In genomic region chr3R:10537108-10537814, dm6 we compare ENCODE assay signal across 1 fruit fly cellular context.
TF ChIP-seq lines count a peak whose summit lies in the region.

No protein-coding gene starts in this region.

TF ChIP-seq in whole organism, embryonic, 481 proteins besides CTCF, POLR2A, EP300 and RAD21 (continued from another document and continues in another):
- TF ChIP-seq Ravus (GFP tag; IDR thresholded peaks at IDR 0.05; lab: Robert Waterston, UW), result no peak
- TF ChIP-seq CG6813 (GFP tag; optimal IDR thresholded peaks at IDR 0.05; lab: Kevin White, UChicago), result peak; percentile 62
- TF ChIP-seq lab (GFP tag; optimal IDR thresholded peaks at IDR 0.05; lab: Kevin White, UChicago), result peak; percentile 74
- peak; percentile 59 for TF ChIP-seq CG1603 (tag; optimal IDR thresholded peaks at IDR 0.05; lab: Kevin White, UChicago)
- no peak; the same call in 2 of the 3 replicates for TF ChIP-seq CG6791 (GFP tag; IDR thresholded peaks at IDR 0.05; lab: Robert Waterston, UW; ENCODE audit: partially characterized antibody)
- TF ChIP-seq exex (tag; optimal IDR thresholded peaks at IDR 0.05; lab: Kevin White, UChicago), result no peak
- TF ChIP-seq Asciz (GFP tag; optimal IDR thresholded peaks at IDR 0.05; lab: Kevin White, UChicago), result peak; percentile 83
- peak; percentile 87 for TF ChIP-seq Oli (tag; optimal IDR thresholded peaks at IDR 0.05; lab: Kevin White, UChicago)
- peak; percentile 88 for TF ChIP-seq CoRest (tag; optimal IDR thresholded peaks at IDR 0.05; lab: Kevin White, UChicago)
- no peak for TF ChIP-seq CG7745 (tag; optimal IDR thresholded peaks at IDR 0.05; lab: Kevin White, UChicago)
- TF ChIP-seq CG4617 (GFP tag; optimal IDR thresholded peaks at IDR 0.05; lab: Kevin White, UChicago; ENCODE audit: borderline replicate concordance), result no peak
- peak; percentile 39 for TF ChIP-seq CG2116 (GFP tag; optimal IDR thresholded peaks at IDR 0.05; lab: Kevin White, UChicago)
- no peak for TF ChIP-seq HLH4C (GFP tag; IDR thresholded peaks at IDR 0.05; lab: Robert Waterston, UW; ENCODE audit: partially characterized antibody)
- TF ChIP-seq shn (GFP tag; optimal IDR thresholded peaks at IDR 0.05; lab: Kevin White, UChicago), result no peak
- peak; percentile 4 for TF ChIP-seq CG10543 (GFP tag; optimal IDR thresholded peaks at IDR 0.05; lab: Kevin White, UChicago)
- TF ChIP-seq chm (GFP tag; IDR thresholded peaks at IDR 0.05; lab: Robert Waterston, UW), result peak; percentile 49; the same call in 1 of the 2 replicates
- no peak for TF ChIP-seq rib (GFP tag; IDR thresholded peaks at IDR 0.05; lab: Robert Waterston, UW)
- peak; percentile 13 for TF ChIP-seq HHEX (GFP tag; optimal IDR thresholded peaks at IDR 0.05; lab: Kevin White, UChicago)
- TF ChIP-seq Nf-YA (GFP tag; IDR thresholded peaks at IDR 0.05; lab: Robert Waterston, UW), result no peak
- TF ChIP-seq D (optimal IDR thresholded peaks at IDR 0.05; lab: Kevin White, UChicago), result no peak
- peak; percentile 87 for TF ChIP-seq D (GFP tag; optimal IDR thresholded peaks at IDR 0.05; lab: Kevin White, UChicago)
- peak in 1 of 3 experiments; percentile 91 for TF ChIP-seq lola (GFP tag; optimal IDR thresholded peaks at IDR 0.05; lab: Kevin White, UChicago)
- TF ChIP-seq CG10431 (GFP tag; optimal IDR thresholded peaks at IDR 0.05; lab: Kevin White, UChicago), result peak; percentile 21
- no peak for TF ChIP-seq CG14860 (GFP tag; IDR thresholded peaks at IDR 0.05; lab: Robert Waterston, UW; ENCODE audit: partially characterized antibody)
- TF ChIP-seq NC2β (GFP tag; optimal IDR thresholded peaks at IDR 0.05; lab: Kevin White, UChicago), result peak; percentile 31
- TF ChIP-seq ash1 (GFP tag; optimal IDR thresholded peaks at IDR 0.05; lab: Kevin White, UChicago), result no peak
- no peak for TF ChIP-seq CG8765 (GFP tag; IDR thresholded peaks at IDR 0.05; lab: Robert Waterston, UW)
- peak; percentile 26; the same call in 1 of the 2 replicates for TF ChIP-seq gt (GFP tag; IDR thresholded peaks at IDR 0.05; lab: Robert Waterston, UW)
- TF ChIP-seq amos (GFP tag; IDR thresholded peaks at IDR 0.05; lab: Robert Waterston, UW; ENCODE audit: partially characterized antibody), result no peak
- TF ChIP-seq CG15269 (tag; optimal IDR thresholded peaks at IDR 0.05; lab: Kevin White, UChicago), result peak; percentile 71
- TF ChIP-seq wdn (GFP tag; IDR thresholded peaks at IDR 0.05; lab: Robert Waterston, UW), result no peak
- peak; percentile 87 for TF ChIP-seq Sox100B (GFP tag; optimal IDR thresholded peaks at IDR 0.05; lab: Kevin White, UChicago)
- peak; percentile 22 for TF ChIP-seq Usf (GFP tag; optimal IDR thresholded peaks at IDR 0.05; lab: Kevin White, UChicago)
- TF ChIP-seq CG30020 (tag; optimal IDR thresholded peaks at IDR 0.05; lab: Kevin White, UChicago), result peak; percentile 42
- peak; percentile 40 for TF ChIP-seq scrt (GFP tag; optimal IDR thresholded peaks at IDR 0.05; lab: Kevin White, UChicago)
- TF ChIP-seq gfzf (GFP tag; optimal IDR thresholded peaks at IDR 0.05; lab: Kevin White, UChicago), result no peak
- peak; percentile 3 for TF ChIP-seq HmgZ (tag; optimal IDR thresholded peaks at IDR 0.05; lab: Kevin White, UChicago)
- peak; percentile 32 for TF ChIP-seq Ets65A (GFP tag; lab: Kevin White, UChicago)
- no peak for TF ChIP-seq pan (optimal IDR thresholded peaks at IDR 0.05; lab: Kevin White, UChicago)
- TF ChIP-seq pan (GFP tag; optimal IDR thresholded peaks at IDR 0.05 in 1 of 2, IDR thresholded peaks at IDR 0.05 in 1 of 2), result peak in 1 of 2 experiments; percentile 70
- peak; percentile 51 for TF ChIP-seq BtbVII (GFP tag; optimal IDR thresholded peaks at IDR 0.05; lab: Kevin White, UChicago)
- peak; percentile 80 for TF ChIP-seq CG6254 (GFP tag; optimal IDR thresholded peaks at IDR 0.05; lab: Kevin White, UChicago)
- TF ChIP-seq ap (GFP tag; IDR thresholded peaks at IDR 0.05; lab: Robert Waterston, UW), result peak; percentile 36; the same call in 1 of the 2 replicates
- peak; percentile 3 to 50 for TF ChIP-seq chif (GFP tag; optimal IDR thresholded peaks at IDR 0.05; lab: Kevin White, UChicago)
- TF ChIP-seq gcm2 (GFP tag; optimal IDR thresholded peaks at IDR 0.05; lab: Kevin White, UChicago), result no peak
- no peak for TF ChIP-seq crc (GFP tag; optimal IDR thresholded peaks at IDR 0.05; lab: Kevin White, UChicago)
- no peak for TF ChIP-seq ERR (GFP tag; optimal IDR thresholded peaks at IDR 0.05; lab: Kevin White, UChicago)
- peak; percentile 27 for TF ChIP-seq Hmr (GFP tag; optimal IDR thresholded peaks at IDR 0.05; lab: Kevin White, UChicago)
- TF ChIP-seq mirr (GFP tag; optimal IDR thresholded peaks at IDR 0.05; lab: Kevin White, UChicago), result no peak
- TF ChIP-seq CG32767 (GFP tag; IDR thresholded peaks at IDR 0.05; lab: Robert Waterston, UW), result no peak
- TF ChIP-seq Lhr (GFP tag; optimal IDR thresholded peaks at IDR 0.05; lab: Kevin White, UChicago), result peak; percentile 28
- TF ChIP-seq Tbp (GFP tag; optimal IDR thresholded peaks at IDR 0.05; lab: Kevin White, UChicago), result no peak
- TF ChIP-seq unc-4 (GFP tag; IDR thresholded peaks at IDR 0.05; lab: Robert Waterston, UW; ENCODE audit: partially characterized antibody), result no peak
- no peak for TF ChIP-seq Rx (GFP tag; IDR thresholded peaks at IDR 0.05; lab: Robert Waterston, UW)
- TF ChIP-seq Fer3 (tag; optimal IDR thresholded peaks at IDR 0.05; lab: Kevin White, UChicago), result peak; percentile 71
- TF ChIP-seq gro (GFP tag; optimal IDR thresholded peaks at IDR 0.05; lab: Kevin White, UChicago), result no peak
- peak; percentile 74 for TF ChIP-seq PHDP (tag; optimal IDR thresholded peaks at IDR 0.05; lab: Kevin White, UChicago)
- no peak for TF ChIP-seq Dfd (GFP tag; optimal IDR thresholded peaks at IDR 0.05; lab: Kevin White, UChicago)
- peak; percentile 52 for TF ChIP-seq Ada2b (GFP tag; IDR thresholded peaks at IDR 0.05; lab: Robert Waterston, UW)
- TF ChIP-seq NfI (GFP tag; optimal IDR thresholded peaks at IDR 0.05; lab: Kevin White, UChicago), result peak; percentile 60
- TF ChIP-seq Six4 (GFP tag; optimal IDR thresholded peaks at IDR 0.05; lab: Kevin White, UChicago), result peak; percentile 63
- TF ChIP-seq unpg (GFP tag; optimal IDR thresholded peaks at IDR 0.05; lab: Kevin White, UChicago), result peak; percentile 86
- no peak for TF ChIP-seq CG34376 (GFP tag; optimal IDR thresholded peaks at IDR 0.05; lab: Kevin White, UChicago)
- peak; percentile 19 for TF ChIP-seq Max (GFP tag; optimal IDR thresholded peaks at IDR 0.05; lab: Kevin White, UChicago)
- TF ChIP-seq bcd (GFP tag; optimal IDR thresholded peaks at IDR 0.05; lab: Kevin White, UChicago), result peak; percentile 77
- TF ChIP-seq CG7357 (GFP tag; IDR thresholded peaks at IDR 0.05; lab: Robert Waterston, UW), result 0 out of 3 replicates have a peak, but pooled peaks have one; percentile 14
- peak; percentile 60 for TF ChIP-seq CG2202 (tag; optimal IDR thresholded peaks at IDR 0.05; lab: Kevin White, UChicago)
- no peak for TF ChIP-seq pzg (GFP tag; optimal IDR thresholded peaks at IDR 0.05; lab: Kevin White, UChicago)
- peak; percentile 69; the same call in 1 of the 2 replicates for TF ChIP-seq ranshi (GFP tag; IDR thresholded peaks at IDR 0.05; lab: Robert Waterston, UW)
- TF ChIP-seq esg (GFP tag; conservative IDR thresholded peaks at IDR 0.05; lab: Robert Waterston, UW), result peak; percentile 50; the same call in 1 of the 2 replicates
- peak; percentile 88 for TF ChIP-seq dmrt11E (tag; optimal IDR thresholded peaks at IDR 0.05; lab: Kevin White, UChicago)
- peak; percentile 75 for TF ChIP-seq CG10209 (GFP tag; optimal IDR thresholded peaks at IDR 0.05; lab: Kevin White, UChicago)
- no peak for TF ChIP-seq bowl (GFP tag; IDR thresholded peaks at IDR 0.05; lab: Robert Waterston, UW)
- no peak for TF ChIP-seq CG7928 (GFP tag; optimal IDR thresholded peaks at IDR 0.05; lab: Kevin White, UChicago)
- TF ChIP-seq Hr51 (GFP tag; optimal IDR thresholded peaks at IDR 0.05; lab: Kevin White, UChicago), result peak in 1 of 2 experiments; percentile 89
- TF ChIP-seq CG11093 (GFP tag; IDR thresholded peaks at IDR 0.05; lab: Robert Waterston, UW), result peak; percentile 56; the same call in 1 of the 3 replicates
- TF ChIP-seq CG13287 (GFP tag; IDR thresholded peaks at IDR 0.05; lab: Robert Waterston, UW; ENCODE audit: partially characterized antibody), result no peak
- peak; percentile 71 for TF ChIP-seq Xbp1 (GFP tag; optimal IDR thresholded peaks at IDR 0.05; lab: Kevin White, UChicago)
- no peak for TF ChIP-seq CG5953 (GFP tag; IDR thresholded peaks at IDR 0.05; lab: Robert Waterston, UW)
- peak; percentile 77 for TF ChIP-seq zen (tag; optimal IDR thresholded peaks at IDR 0.05; lab: Kevin White, UChicago)
- no peak for TF ChIP-seq pfk (GFP tag; optimal IDR thresholded peaks at IDR 0.05; lab: Kevin White, UChicago)
- TF ChIP-seq psq (GFP tag; optimal IDR thresholded peaks at IDR 0.05; lab: Kevin White, UChicago), result no peak
- no peak for TF ChIP-seq Lim3 (GFP tag; IDR thresholded peaks at IDR 0.05; lab: Robert Waterston, UW)
- TF ChIP-seq CG16813 (GFP tag; IDR thresholded peaks at IDR 0.05; lab: Robert Waterston, UW; ENCODE audit: partially characterized antibody), result no peak
- no peak for TF ChIP-seq z (GFP tag; IDR thresholded peaks at IDR 0.05; lab: Robert Waterston, UW)
- peak; percentile 50 for TF ChIP-seq CG6683 (GFP tag; optimal IDR thresholded peaks at IDR 0.05; lab: Kevin White, UChicago)
- no peak for TF ChIP-seq Poxn (GFP tag; IDR thresholded peaks at IDR 0.05; lab: Robert Waterston, UW)
- TF ChIP-seq ato (GFP tag; IDR thresholded peaks at IDR 0.05; lab: Robert Waterston, UW; ENCODE audit: partially characterized antibody), result no peak
- peak; percentile 69 for TF ChIP-seq sisA (GFP tag; IDR thresholded peaks at IDR 0.05; lab: Robert Waterston, UW)
- TF ChIP-seq CG43689 (GFP tag; IDR thresholded peaks at IDR 0.05; lab: Robert Waterston, UW), result peak; percentile 44; the same call in 1 of the 2 replicates
- peak; percentile 81 for TF ChIP-seq CG30403 (GFP tag; optimal IDR thresholded peaks at IDR 0.05; lab: Kevin White, UChicago)
- peak; percentile 84 for TF ChIP-seq tap (tag; optimal IDR thresholded peaks at IDR 0.05; lab: Kevin White, UChicago)
- TF ChIP-seq gsb (GFP tag; IDR thresholded peaks at IDR 0.05; lab: Robert Waterston, UW), result no peak
- TF ChIP-seq CG12071 (GFP tag; optimal IDR thresholded peaks at IDR 0.05; lab: Kevin White, UChicago), result peak; percentile 16
- peak; percentile 60 for TF ChIP-seq HLH3B (GFP tag; IDR thresholded peaks at IDR 0.05; lab: Robert Waterston, UW)
- TF ChIP-seq CG1233 (GFP tag; optimal IDR thresholded peaks at IDR 0.05; lab: Kevin White, UChicago), result peak; percentile 68
- no peak for TF ChIP-seq Dip3 (GFP tag; optimal IDR thresholded peaks at IDR 0.05; lab: Kevin White, UChicago)
- no peak for TF ChIP-seq sd (tag; optimal IDR thresholded peaks at IDR 0.05; lab: Kevin White, UChicago)
- no peak for TF ChIP-seq Myb (GFP tag; optimal IDR thresholded peaks at IDR 0.05; lab: Kevin White, UChicago)
- TF ChIP-seq phol (tag; optimal IDR thresholded peaks at IDR 0.05; lab: Kevin White, UChicago), result peak; percentile 91
- peak; percentile 56 for TF ChIP-seq CG5245 (GFP tag; optimal IDR thresholded peaks at IDR 0.05; lab: Kevin White, UChicago)
- no peak for TF ChIP-seq CG13894 (tag; optimal IDR thresholded peaks at IDR 0.05; lab: Kevin White, UChicago)
- peak; percentile 77 for TF ChIP-seq CG4424 (GFP tag; optimal IDR thresholded peaks at IDR 0.05; lab: Kevin White, UChicago)
- peak; percentile 87 for TF ChIP-seq gsb-n (tag; optimal IDR thresholded peaks at IDR 0.05; lab: Kevin White, UChicago)
- peak; percentile 28 for TF ChIP-seq Chrac-16 (GFP tag; optimal IDR thresholded peaks at IDR 0.05; lab: Kevin White, UChicago)
- no peak for TF ChIP-seq BEAF-32 (GFP tag; optimal IDR thresholded peaks at IDR 0.05; lab: Kevin White, UChicago)
- TF ChIP-seq H2.0 (GFP tag; IDR thresholded peaks at IDR 0.05; lab: Robert Waterston, UW), result no peak
- TF ChIP-seq CG3847 (GFP tag; IDR thresholded peaks at IDR 0.05; lab: Robert Waterston, UW), result no peak; the same call in 1 of the 2 replicates
- no peak for TF ChIP-seq al (GFP tag; IDR thresholded peaks at IDR 0.05; lab: Robert Waterston, UW)
- TF ChIP-seq pita (GFP tag; optimal IDR thresholded peaks at IDR 0.05; lab: Kevin White, UChicago), result no peak
- no peak for TF ChIP-seq ab (GFP tag; optimal IDR thresholded peaks at IDR 0.05; lab: Kevin White, UChicago)
- TF ChIP-seq CG10959 (GFP tag; IDR thresholded peaks at IDR 0.05; lab: Robert Waterston, UW), result no peak
- 0 out of 2 replicates have a peak, but pooled peaks have one; percentile 23 for TF ChIP-seq peb (GFP tag; IDR thresholded peaks at IDR 0.05; lab: Robert Waterston, UW)
- no peak for TF ChIP-seq tx (GFP tag; optimal IDR thresholded peaks at IDR 0.05; lab: Kevin White, UChicago)
- no peak for TF ChIP-seq dan (GFP tag; IDR thresholded peaks at IDR 0.05; lab: Robert Waterston, UW)
- TF ChIP-seq bab2 (GFP tag; optimal IDR thresholded peaks at IDR 0.05; lab: Kevin White, UChicago), result peak; percentile 34
- TF ChIP-seq pnt (GFP tag; optimal IDR thresholded peaks at IDR 0.05; lab: Kevin White, UChicago), result peak; percentile 34
- TF ChIP-seq ind (GFP tag; optimal IDR thresholded peaks at IDR 0.05; lab: Kevin White, UChicago), result peak; percentile 61
- TF ChIP-seq CG34422 (GFP tag; IDR thresholded peaks at IDR 0.05; lab: Robert Waterston, UW), result 0 out of 3 replicates have a peak, but pooled peaks have one; percentile 57
- peak; percentile 22 for TF ChIP-seq CG18764 (GFP tag; optimal IDR thresholded peaks at IDR 0.05; lab: Kevin White, UChicago)
- TF ChIP-seq CG16815 (GFP tag; optimal IDR thresholded peaks at IDR 0.05; lab: Kevin White, UChicago), result peak; percentile 62
- no peak for TF ChIP-seq NK7.1 (GFP tag; optimal IDR thresholded peaks at IDR 0.05; lab: Kevin White, UChicago)
- no peak for TF ChIP-seq ase (GFP tag; IDR thresholded peaks at IDR 0.05; lab: Robert Waterston, UW)
- TF ChIP-seq bsh (GFP tag; optimal IDR thresholded peaks at IDR 0.05; lab: Kevin White, UChicago), result peak in 1 of 2 experiments; percentile 89
- TF ChIP-seq bigmax (GFP tag; optimal IDR thresholded peaks at IDR 0.05; lab: Kevin White, UChicago), result no peak
- peak; percentile 90 for TF ChIP-seq CG11504 (tag; optimal IDR thresholded peaks at IDR 0.05; lab: Kevin White, UChicago)
- TF ChIP-seq repo (GFP tag; optimal IDR thresholded peaks at IDR 0.05; lab: Kevin White, UChicago), result no peak
- peak in 1 of 2 experiments; percentile 68 for TF ChIP-seq dpn (GFP tag; optimal IDR thresholded peaks at IDR 0.05; lab: Kevin White, UChicago)
- TF ChIP-seq NFAT (GFP tag; IDR thresholded peaks at IDR 0.05; lab: Robert Waterston, UW), result no peak
- peak; percentile 57 for TF ChIP-seq Meics (GFP tag; optimal IDR thresholded peaks at IDR 0.05; lab: Kevin White, UChicago)
- TF ChIP-seq aop (GFP tag; IDR thresholded peaks at IDR 0.05; lab: Robert Waterston, UW), result no peak
- no peak for TF ChIP-seq Bdp1 (GFP tag; optimal IDR thresholded peaks at IDR 0.05; lab: Kevin White, UChicago)
